Worm (Caenorhabditis elegans) whole organism, L1 larva: ENCODE results near the gene ugt-24.

Experiments
- aha-1 ChIP-seq: fragments of 150-350 bp; optimal IDR thresholded peaks from 2 replicates; lab custom pipeline; 2014; ENCODE audit warnings: missing biosample characterization, missing genetic modification characterization
- aly-2 ChIP-seq: fragments of 150-350 bp; optimal IDR thresholded peaks from 2 replicates; lab custom pipeline; 2014; ENCODE audit warnings: missing biosample characterization, missing genetic modification characterization
- elt-3 ChIP-seq, 6 experiments: fragments of 150-350 bp in 1 of 6; sonication (generic microtip); optimal IDR thresholded peaks; 2 replicates each; lab custom pipeline; 2017 to 2018; ENCODE audit warnings: missing biosample characterization in 6 of 6, missing genetic modification characterization in 6 of 6, inconsistent platforms in 1 of 6
- jun-1 ChIP-seq: fragments of 150-350 bp; optimal IDR thresholded peaks from 2 replicates; lab custom pipeline; 2014; ENCODE audit warnings: missing biosample characterization, missing genetic modification reagents, missing genetic modification characterization
- lin-13 ChIP-seq: fragments of 150-350 bp; optimal IDR thresholded peaks from 2 replicates; lab custom pipeline; 2014; ENCODE audit warnings: missing biosample characterization, missing genetic modification reagents, missing genetic modification characterization
- lir-3 ChIP-seq: sonication (generic microtip); optimal IDR thresholded peaks from 2 replicates; lab custom pipeline; 2016; ENCODE audit warnings: mild to moderate bottlenecking, missing genetic modification characterization, moderate library complexity, missing compliant biosample characterization; ENCODE audit not compliant: poor library complexity
- mdl-1 ChIP-seq, 2 experiments: fragments of 150-350 bp; optimal IDR thresholded peaks; 2 replicates each; lab custom pipeline; 2014 to 2017; ENCODE audit warnings: missing biosample characterization in 2 of 2, missing genetic modification characterization in 2 of 2, inconsistent platforms in 1 of 2
- nhr-11 ChIP-seq: fragments of 150-350 bp; optimal IDR thresholded peaks from 2 replicates; lab custom pipeline; 2014; ENCODE audit warnings: missing biosample characterization, missing genetic modification characterization
- nhr-76 ChIP-seq: sonication (generic microtip); optimal IDR thresholded peaks from 2 replicates; lab custom pipeline; 2017; ENCODE audit warnings: missing biosample characterization, missing genetic modification characterization
- ztf-4 ChIP-seq: fragments of 150-350 bp; optimal IDR thresholded peaks from 2 replicates; lab custom pipeline; 2014; ENCODE audit warnings: missing biosample characterization, missing genetic modification characterization

- TF ChIP-seq mdl-1 (tag; optimal IDR thresholded peaks at IDR 0.05; lab: Kevin White, UChicago) (no peak), lin-13 (GFP tag; lab: Kevin White, UChicago) (no peak), lir-3 (tag; lab: Kevin White, UChicago) (no peak), nhr-11 (no peak), jun-1 (tag; lab: Kevin White, UChicago) (no peak), aly-2 (tag; lab: Kevin White, UChicago) (no peak), ztf-4 (tag; lab: Kevin White, UChicago) (no peak), elt-3 (tag; optimal IDR thresholded peaks at IDR 0.05; lab: Kevin White, UChicago) (no peak), aha-1 (no peak), nhr-76 (no peak)
These were observed 39.1 kb upstream of the ugt-24 start, which contains the start of gene F58F9.1 for ce11 chrIV:6249591-6249990.
